Worm (Caenorhabditis elegans): Measurements from ENCODE around the gene C16A11.3.

C16A11.3 gene

DNA sequence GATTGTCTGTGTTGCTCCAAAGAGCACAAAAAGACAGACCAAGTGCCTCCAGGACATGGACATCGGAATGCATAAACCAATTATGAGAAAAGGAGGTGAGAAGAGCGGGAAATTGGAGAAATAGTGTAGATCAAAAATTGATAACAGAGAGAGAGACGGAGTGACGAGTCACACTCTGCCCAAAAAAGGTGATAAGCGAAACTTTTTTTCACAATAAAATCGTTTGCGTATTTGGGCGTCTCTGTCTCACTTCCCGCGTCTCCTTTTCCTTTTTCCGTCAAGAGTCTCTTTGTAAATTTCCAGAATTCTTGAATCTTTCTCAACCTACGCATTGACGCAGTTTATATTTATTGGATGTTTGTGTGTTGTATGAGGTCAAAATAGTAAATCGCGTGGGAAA lies 35.2 kb upstream of the C16A11.3 start, which contains the start of gene mth-2 (continued):
- TF ChIP-seq unc-130 (GFP tag; optimal IDR thresholded peaks at IDR 0.05) = no peak
- TF ChIP-seq mes-2 (tag; optimal IDR thresholded peaks at IDR 0.05; ENCODE audit: poor library complexity, severe bottlenecking) = peak; percentile 18
- TF ChIP-seq dve-1 (tag; optimal IDR thresholded peaks at IDR 0.05; ENCODE audit: insufficient read depth) = peak; percentile 53
- TF ChIP-seq daf-8 (GFP tag; IDR thresholded peaks at IDR 0.05) = no peak
- peak; percentile 77 for TF ChIP-seq pqm-1 (tag; optimal IDR thresholded peaks at IDR 0.05)
- TF ChIP-seq lin-39 (tag; optimal IDR thresholded peaks at IDR 0.05) = no peak
- TF ChIP-seq lin-29 (GFP tag; IDR thresholded peaks at IDR 0.05) = no peak
- TF ChIP-seq aly-2 (tag; optimal IDR thresholded peaks at IDR 0.05) = no peak
- no peak for TF ChIP-seq gei-8 (GFP tag; optimal IDR thresholded peaks at IDR 0.05)
- TF ChIP-seq pha-4 (GFP tag; IDR thresholded peaks at IDR 0.05) = no peak
- no peak for TF ChIP-seq pha-4 (tag; optimal IDR thresholded peaks at IDR 0.05)
- TF ChIP-seq lin-13 (GFP tag; optimal IDR thresholded peaks at IDR 0.05) = no peak

DNA sequence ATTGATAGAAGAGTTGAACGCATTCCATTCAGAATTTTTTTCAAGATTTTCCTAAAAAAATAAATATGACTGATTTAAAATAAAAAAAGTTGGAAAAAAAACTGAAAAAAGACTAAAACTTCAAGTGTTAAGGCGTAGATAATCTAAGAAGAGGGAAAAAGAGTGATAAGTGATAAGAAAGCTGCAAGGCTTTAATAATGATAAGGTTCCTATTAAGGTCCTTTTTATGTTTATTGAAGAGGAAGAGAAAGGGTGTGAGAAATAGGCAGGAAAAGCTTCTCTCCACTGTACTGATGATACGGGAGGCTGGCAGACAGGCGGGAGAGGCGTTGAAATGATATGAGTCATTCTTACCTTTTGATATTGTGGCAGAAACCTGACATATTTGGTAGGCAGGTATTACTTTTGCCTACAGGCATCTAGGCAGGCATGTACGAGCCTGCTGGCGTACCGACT lies 25.6 kb upstream of the C16A11.3 start, which contains the start of gene mth-1:
TSS of gene mth-1 (minus strand) at position 51 of the 456 bp plus-strand sequence.
- TF ChIP-seq attf-4 (tag; optimal IDR thresholded peaks at IDR 0.05) = no peak
- peak; percentile 12 for TF ChIP-seq hlh-11 (tag; optimal IDR thresholded peaks at IDR 0.05)
- no peak for TF ChIP-seq daf-16 (GFP tag; optimal IDR thresholded peaks at IDR 0.05)
- peak; percentile 42 for TF ChIP-seq daf-16 (tag; optimal IDR thresholded peaks at IDR 0.05)
- TF ChIP-seq pqm-1 (tag; optimal IDR thresholded peaks at IDR 0.05) = peak; percentile 68
- peak; percentile 29; the same call in 1 of the 2 replicates for TF ChIP-seq dmd-6 (GFP tag; IDR thresholded peaks at IDR 0.05)
- no peak for TF ChIP-seq spr-1 (tag; optimal IDR thresholded peaks at IDR 0.05)

DNA sequence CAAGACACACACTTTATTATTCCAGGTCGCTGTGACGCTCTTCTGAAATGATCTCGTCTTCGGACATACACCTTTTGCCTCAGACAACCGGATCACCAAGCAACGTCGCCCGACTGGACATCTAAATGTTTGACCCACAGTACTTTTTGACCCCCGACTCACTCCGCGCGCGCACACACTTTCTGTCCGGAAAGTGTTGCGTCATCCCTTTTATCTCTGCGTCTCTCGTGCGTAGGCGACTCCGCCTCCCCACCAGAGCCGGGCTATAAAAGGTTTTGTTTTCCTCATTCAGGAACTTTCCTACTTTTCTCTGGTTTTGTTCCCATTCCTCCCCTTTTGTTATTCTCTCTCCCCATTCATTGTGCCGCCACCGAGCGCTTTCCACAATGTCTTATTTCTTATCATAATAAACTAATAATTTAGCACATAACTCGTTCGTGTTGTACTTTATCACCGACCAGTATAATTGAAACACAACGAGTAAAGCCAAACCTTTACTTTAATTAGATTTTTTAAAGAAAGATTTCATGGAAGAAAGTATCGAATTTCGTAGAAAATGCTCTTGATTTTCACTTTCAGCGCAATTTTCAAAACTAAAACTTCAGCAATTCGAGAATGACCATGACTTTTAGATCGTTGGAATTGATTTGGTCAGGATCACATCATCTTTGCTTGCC lies 20.1 kb upstream of the C16A11.3 start, which contains the start of gene F31D5.6:
TSS of gene F31D5.6 (plus strand) at position 627 of the 677 bp plus-strand sequence.
- no peak for TF ChIP-seq ctbp-1 (GFP tag; IDR thresholded peaks at IDR 0.05)
- no peak for TF ChIP-seq php-3 (GFP tag; IDR thresholded peaks at IDR 0.05)
- TF ChIP-seq ZK337.2 (GFP tag; IDR thresholded peaks at IDR 0.05) = no peak
- TF ChIP-seq snpc-4 (tag; optimal IDR thresholded peaks at IDR 0.05) = no peak
- no peak for TF ChIP-seq unc-62 (GFP tag; optimal IDR thresholded peaks at IDR 0.05 in 1 of 2)
- TF ChIP-seq unc-62 (tag; optimal IDR thresholded peaks at IDR 0.05) = no peak
- no peak for TF ChIP-seq F26F4.8 (GFP tag; conservative IDR thresholded peaks at IDR 0.05)
- no peak for TF ChIP-seq tag-97 (GFP tag; IDR thresholded peaks at IDR 0.05)
- TF ChIP-seq nhr-25 (tag; optimal IDR thresholded peaks at IDR 0.05; ENCODE audit: borderline replicate concordance, insufficient read depth) = no peak
- no peak for TF ChIP-seq ceh-32 (tag; optimal IDR thresholded peaks at IDR 0.05; ENCODE audit: poor library complexity)
- TF ChIP-seq fkh-10 (GFP tag; optimal IDR thresholded peaks at IDR 0.05) = no peak
- TF ChIP-seq ztf-11 (tag; optimal IDR thresholded peaks at IDR 0.05) = no peak

DNA sequence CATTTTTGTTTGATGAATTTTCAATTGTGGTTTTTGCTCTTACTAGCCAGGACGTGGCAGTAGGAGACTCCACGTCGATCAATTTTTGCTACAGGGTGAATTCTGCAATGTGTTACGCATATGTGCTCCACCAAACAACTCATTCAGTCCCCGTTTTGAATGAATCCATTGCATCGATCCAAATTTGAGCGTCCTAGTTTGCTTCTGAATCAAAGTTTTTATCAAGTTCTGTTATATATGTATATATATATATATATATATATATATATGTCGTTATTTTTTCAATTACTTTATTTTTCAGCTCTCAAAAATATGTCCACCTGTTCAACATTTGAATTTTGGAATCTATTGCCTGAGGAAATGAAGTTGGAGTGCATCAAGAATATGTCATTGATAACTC lies 18.2 kb upstream of the C16A11.3 start, which contains the start of gene F31D5.7:
TSS of gene F31D5.7 (plus strand) at position 301 of the 400 bp plus-strand sequence.
- no peak for TF ChIP-seq aly-2 (tag; optimal IDR thresholded peaks at IDR 0.05)
- TF ChIP-seq php-3 (GFP tag; IDR thresholded peaks at IDR 0.05) = no peak
- no peak for TF ChIP-seq fos-1 (tag; optimal IDR thresholded peaks at IDR 0.05)
- no peak for TF ChIP-seq daf-16 (GFP tag; optimal IDR thresholded peaks at IDR 0.05)
- no peak for TF ChIP-seq daf-16 (tag; optimal IDR thresholded peaks at IDR 0.05)
- no peak for TF ChIP-seq gei-8 (GFP tag; optimal IDR thresholded peaks at IDR 0.05)
- TF ChIP-seq mdt-29 (GFP tag; IDR thresholded peaks at IDR 0.05) = no peak
- TF ChIP-seq zfp-2 (tag; optimal IDR thresholded peaks at IDR 0.05) = no peak
- no peak for TF ChIP-seq ceh-82 (tag; optimal IDR thresholded peaks at IDR 0.05)
- no peak for TF ChIP-seq Y75B8A.6 (GFP tag; IDR thresholded peaks at IDR 0.05)

Data from whole organism, L4 larva.